Worm (Caenorhabditis elegans): ENCODE data around the gene madd-3.

- TF ChIP-seq ama-1 (optimal IDR thresholded peaks at IDR 0.05) (no peak), nhr-11 (tag; optimal IDR thresholded peaks at IDR 0.05) (no peak), ceh-82 (tag; optimal IDR thresholded peaks at IDR 0.05) (no peak), snpc-4 (tag; optimal IDR thresholded peaks at IDR 0.05) (no peak), fos-1 (tag; optimal IDR thresholded peaks at IDR 0.05) (no peak), mdl-1 (tag; optimal IDR thresholded peaks at IDR 0.05) (no peak), pqm-1 (tag; optimal IDR thresholded peaks at IDR 0.05) (no peak), aly-2 (tag; optimal IDR thresholded peaks at IDR 0.05) (no peak), sea-2 (GFP tag; optimal IDR thresholded peaks at IDR 0.05) (no peak), fkh-2 (tag; optimal IDR thresholded peaks at IDR 0.05) (no peak), fkh-10 (GFP tag; optimal IDR thresholded peaks at IDR 0.05) (no peak), lin-15B (tag; optimal IDR thresholded peaks at IDR 0.05) (no peak), elt-2 (tag; optimal IDR thresholded peaks at IDR 0.05) (no peak)
These were observed 33.0 kb downstream of the madd-3 start, which contains the start of gene E02H4.8 for ce11 chrX:14263473-14263872.

Measured in whole organism, L3 larva.